Fruit fly (Drosophila melanogaster): ENCODE data around the gene Cpr72Eb.
A peak's percentile ranks its signal among the peaks of the same experiment; 100 is the strongest.

The Cpr72Eb gene

DNA sequence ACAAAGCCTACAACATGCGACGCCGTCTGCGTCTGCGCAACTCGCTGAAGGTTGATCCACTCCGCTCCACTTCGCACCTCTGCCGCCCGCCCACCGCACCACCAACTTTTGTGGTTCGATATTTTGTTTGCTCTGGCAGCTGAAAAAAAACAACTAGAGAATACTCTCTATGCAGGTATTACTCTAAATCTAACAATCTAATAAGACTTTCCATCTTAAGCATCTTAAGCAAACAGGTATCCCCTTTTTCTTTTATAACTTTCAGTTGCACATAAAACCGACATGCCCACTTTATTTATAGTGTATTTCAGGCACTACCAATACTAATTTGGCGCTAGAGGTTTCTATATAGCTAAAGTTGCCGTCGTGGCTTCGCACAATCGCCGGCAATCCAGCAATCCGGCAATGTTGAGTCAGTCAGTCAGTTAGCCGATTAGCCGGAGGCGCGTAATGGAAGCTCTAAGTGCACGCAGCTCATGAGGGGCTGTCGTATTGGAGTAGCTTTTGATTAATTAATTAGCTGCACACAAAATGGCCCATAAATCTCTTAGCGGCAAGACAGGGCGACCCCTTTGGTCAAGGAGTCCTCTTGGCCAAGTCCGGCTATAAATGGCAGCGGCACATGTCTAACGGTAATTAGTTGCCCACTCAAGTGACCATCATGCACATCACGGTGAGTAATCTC, 36.4 kb upstream of the Cpr72Eb start, which contains the start of gene CG13058 (continued):
- TF ChIP-seq gsb (GFP tag; IDR thresholded peaks at IDR 0.05): peak; percentile 52; the same call in 1 of the 2 replicates
- TF ChIP-seq CG14965 (GFP tag; optimal IDR thresholded peaks at IDR 0.05; ENCODE audit: borderline replicate concordance): no peak
- TF ChIP-seq gro (GFP tag; optimal IDR thresholded peaks at IDR 0.05): no peak
- TF ChIP-seq CG6813 (GFP tag; optimal IDR thresholded peaks at IDR 0.05): no peak
- TF ChIP-seq CG10267 (tag; optimal IDR thresholded peaks at IDR 0.05): no peak
- TF ChIP-seq run (tag; optimal IDR thresholded peaks at IDR 0.05): peak; percentile 32
- TF ChIP-seq CG8290 (GFP tag; optimal IDR thresholded peaks at IDR 0.05): no peak
- TF ChIP-seq CG8290 (tag; optimal IDR thresholded peaks at IDR 0.05): peak in 1 of 2 experiments; percentile 81
- peak; percentile 72 for TF ChIP-seq CG13296 (GFP tag; optimal IDR thresholded peaks at IDR 0.05)
- TF ChIP-seq Scr (GFP tag; IDR thresholded peaks at IDR 0.05; ENCODE audit: partially characterized antibody): no peak
- 0 out of 3 replicates have a peak, but pooled peaks have one; percentile 10 for TF ChIP-seq CG34422 (GFP tag; IDR thresholded peaks at IDR 0.05)
- TF ChIP-seq Mad (GFP tag; optimal IDR thresholded peaks at IDR 0.05): peak; percentile 22
- peak; percentile 27 for TF ChIP-seq CG30431 (GFP tag; optimal IDR thresholded peaks at IDR 0.05)
- peak; percentile 61 for TF ChIP-seq CG30403 (GFP tag; optimal IDR thresholded peaks at IDR 0.05)
- peak; percentile 60; the same call in 2 of the 3 replicates for TF ChIP-seq CG17361 (GFP tag; IDR thresholded peaks at IDR 0.05)
- peak; percentile 77 for TF ChIP-seq CG9932 (GFP tag; IDR thresholded peaks at IDR 0.05)
- peak; percentile 80 for TF ChIP-seq gem (tag; optimal IDR thresholded peaks at IDR 0.05)
- TF ChIP-seq Doc3 (GFP tag; IDR thresholded peaks at IDR 0.05; ENCODE audit: partially characterized antibody): no peak
- peak; percentile 55 for TF ChIP-seq CG10209 (GFP tag; optimal IDR thresholded peaks at IDR 0.05)
- no peak for TF ChIP-seq CG8388 (GFP tag; optimal IDR thresholded peaks at IDR 0.05)
- peak; percentile 92 for TF ChIP-seq D19A (tag; optimal IDR thresholded peaks at IDR 0.05)
- peak; percentile 61 for TF ChIP-seq Hmr (GFP tag; optimal IDR thresholded peaks at IDR 0.05)
- TF ChIP-seq CG7987 (GFP tag; optimal IDR thresholded peaks at IDR 0.05): peak; percentile 9
- peak; percentile 77 for TF ChIP-seq CG3847 (GFP tag; IDR thresholded peaks at IDR 0.05)
- TF ChIP-seq Dp (GFP tag; optimal IDR thresholded peaks at IDR 0.05): no peak
- TF ChIP-seq H2.0 (GFP tag; IDR thresholded peaks at IDR 0.05): peak; percentile 81
- no peak for TF ChIP-seq corto (GFP tag; optimal IDR thresholded peaks at IDR 0.05)
- TF ChIP-seq Dbx (GFP tag; IDR thresholded peaks at IDR 0.05): peak; percentile 64; the same call in 2 of the 3 replicates
- TF ChIP-seq CG7839 (tag; optimal IDR thresholded peaks at IDR 0.05): peak; percentile 71
- TF ChIP-seq lmd (GFP tag; IDR thresholded peaks at IDR 0.05): peak; percentile 67
- no peak for TF ChIP-seq pros (GFP tag; optimal IDR thresholded peaks at IDR 0.05)
- peak; percentile 41 for TF ChIP-seq CG1602 (GFP tag; optimal IDR thresholded peaks at IDR 0.05)
- TF ChIP-seq Ets65A (GFP tag): peak; percentile 45
- peak; percentile 67 for TF ChIP-seq sisA (GFP tag; IDR thresholded peaks at IDR 0.05)
- TF ChIP-seq CG3838 (GFP tag; optimal IDR thresholded peaks at IDR 0.05): peak; percentile 18
- TF ChIP-seq Sry-δ (GFP tag; optimal IDR thresholded peaks at IDR 0.05): peak; percentile 32
- peak; percentile 81 for TF ChIP-seq esg (GFP tag; conservative IDR thresholded peaks at IDR 0.05)
- TF ChIP-seq Atf6 (GFP tag; IDR thresholded peaks at IDR 0.05): peak; percentile 84
- TF ChIP-seq CG13775 (GFP tag; optimal IDR thresholded peaks at IDR 0.05): peak; percentile 36
- TF ChIP-seq CG15011 (GFP tag; optimal IDR thresholded peaks at IDR 0.05): peak; percentile 13
- 0 out of 2 replicates have a peak, but pooled peaks have one; percentile 31 for TF ChIP-seq Rfx (GFP tag; IDR thresholded peaks at IDR 0.05)
- no peak for TF ChIP-seq ERR (GFP tag; optimal IDR thresholded peaks at IDR 0.05)
- no peak for TF ChIP-seq CG12391 (tag; optimal IDR thresholded peaks at IDR 0.05)
- no peak for TF ChIP-seq Nf-YC (tag; optimal IDR thresholded peaks at IDR 0.05)
- peak; percentile 74 for TF ChIP-seq CG12219 (GFP tag; optimal IDR thresholded peaks at IDR 0.05)
- peak; percentile 37 for TF ChIP-seq scrt (GFP tag; optimal IDR thresholded peaks at IDR 0.05)
- TF ChIP-seq tup (GFP tag; optimal IDR thresholded peaks at IDR 0.05): no peak
- TF ChIP-seq CG7786 (GFP tag; optimal IDR thresholded peaks at IDR 0.05): peak; percentile 61
- peak; percentile 10 for TF ChIP-seq Bdp1 (GFP tag; optimal IDR thresholded peaks at IDR 0.05)
- TF ChIP-seq ttk (GFP tag; IDR thresholded peaks at IDR 0.05): peak; percentile 44
